Fruit fly (Drosophila melanogaster): Measurements from ENCODE around the gene Ork1.

The Ork1 gene

DNA sequence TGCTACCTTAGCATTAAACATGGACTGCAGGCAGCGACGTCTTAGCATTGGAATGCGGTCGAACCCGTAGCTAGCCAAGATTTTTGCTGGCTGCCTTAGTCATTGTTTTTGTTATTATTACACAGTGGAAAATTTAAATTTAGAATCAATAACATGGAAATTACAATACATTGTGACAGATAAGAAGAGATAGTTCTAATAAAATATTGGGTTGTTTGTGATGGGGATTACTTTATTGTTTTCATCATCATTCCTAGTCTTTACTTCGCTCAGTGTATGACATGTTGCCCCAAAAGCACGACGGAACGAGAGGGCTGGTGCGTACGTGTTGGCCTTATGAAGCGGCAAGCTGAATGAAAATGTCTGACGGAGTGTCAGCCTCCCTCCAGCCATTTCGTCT is 45.5 kb upstream of the Ork1 start (continued):
- TF ChIP-seq CG34224 (GFP tag; IDR thresholded peaks at IDR 0.05; ENCODE audit: partially characterized antibody), result no peak
- peak; percentile 81 for TF ChIP-seq CG12659 (GFP tag; optimal IDR thresholded peaks at IDR 0.05)
- peak; percentile 73 for TF ChIP-seq CG5245 (GFP tag; optimal IDR thresholded peaks at IDR 0.05)
- peak; percentile 71 for TF ChIP-seq Mes4 (GFP tag; optimal IDR thresholded peaks at IDR 0.05)
- peak; percentile 81 for TF ChIP-seq CG6854 (GFP tag; optimal IDR thresholded peaks at IDR 0.05)
- peak; percentile 62 for TF ChIP-seq CG8944 (GFP tag; optimal IDR thresholded peaks at IDR 0.05)
- peak; percentile 83 for TF ChIP-seq salm (tag; optimal IDR thresholded peaks at IDR 0.05)
- TF ChIP-seq Drgx (GFP tag; IDR thresholded peaks at IDR 0.05), result peak; percentile 90
- peak; percentile 76 for TF ChIP-seq B-H1 (GFP tag; IDR thresholded peaks at IDR 0.05)
- TF ChIP-seq CG7372 (GFP tag; IDR thresholded peaks at IDR 0.05), result peak; percentile 67
- peak; percentile 88 for TF ChIP-seq Rfx (GFP tag; IDR thresholded peaks at IDR 0.05)
- TF ChIP-seq vnd (GFP tag; IDR thresholded peaks at IDR 0.05; ENCODE audit: partially characterized antibody), result no peak
- TF ChIP-seq CG17361 (GFP tag; IDR thresholded peaks at IDR 0.05), result peak; percentile 78
- peak; percentile 73 for TF ChIP-seq CHES-1-like (GFP tag; optimal IDR thresholded peaks at IDR 0.05)
- TF ChIP-seq CG7271 (tag; optimal IDR thresholded peaks at IDR 0.05), result peak; percentile 52
- peak; percentile 67 for TF ChIP-seq CG3407 (GFP tag; optimal IDR thresholded peaks at IDR 0.05)
- TF ChIP-seq bab2 (GFP tag; optimal IDR thresholded peaks at IDR 0.05), result peak; percentile 73
- TF ChIP-seq Dek (tag; optimal IDR thresholded peaks at IDR 0.05), result peak; percentile 84
- no peak for TF ChIP-seq Hmx (GFP tag; optimal IDR thresholded peaks at IDR 0.05)
- peak; percentile 78 for TF ChIP-seq CG18262 (tag; optimal IDR thresholded peaks at IDR 0.05)
- TF ChIP-seq crc (GFP tag; optimal IDR thresholded peaks at IDR 0.05), result peak; percentile 72
- peak; percentile 54 for TF ChIP-seq CG15011 (GFP tag; optimal IDR thresholded peaks at IDR 0.05)
- TF ChIP-seq CG10274 (GFP tag; optimal IDR thresholded peaks at IDR 0.05), result peak; percentile 36
- no peak for TF ChIP-seq HLH4C (GFP tag; IDR thresholded peaks at IDR 0.05; ENCODE audit: partially characterized antibody)
- TF ChIP-seq sd (tag; optimal IDR thresholded peaks at IDR 0.05), result peak; percentile 98
- peak; percentile 71 for TF ChIP-seq CG4328 (GFP tag; optimal IDR thresholded peaks at IDR 0.05)
- TF ChIP-seq CG34422 (GFP tag; IDR thresholded peaks at IDR 0.05), result peak; percentile 77
- peak; percentile 85 for TF ChIP-seq CG11695 (GFP tag; IDR thresholded peaks at IDR 0.05)
- peak; percentile 77 for TF ChIP-seq gsb-n (tag; optimal IDR thresholded peaks at IDR 0.05)
- peak; percentile 69; the same call in 1 of the 2 replicates for TF ChIP-seq peb (GFP tag; IDR thresholded peaks at IDR 0.05)
- peak; percentile 85 for TF ChIP-seq phol (tag; optimal IDR thresholded peaks at IDR 0.05)
- TF ChIP-seq gce (GFP tag; IDR thresholded peaks at IDR 0.05), result peak; percentile 84; the same call in 2 of the 3 replicates
- TF ChIP-seq Dll (GFP tag; IDR thresholded peaks at IDR 0.05; ENCODE audit: partially characterized antibody), result no peak
- TF ChIP-seq chn (GFP tag; optimal IDR thresholded peaks at IDR 0.05), result peak; percentile 42
- TF ChIP-seq Gsc (GFP tag; IDR thresholded peaks at IDR 0.05), result peak; percentile 44; the same call in 1 of the 2 replicates
- TF ChIP-seq Doc2 (GFP tag; IDR thresholded peaks at IDR 0.05), result no peak
- TF ChIP-seq nau (GFP tag; optimal IDR thresholded peaks at IDR 0.05), result no peak
- peak; percentile 57 for TF ChIP-seq CG15514 (GFP tag; optimal IDR thresholded peaks at IDR 0.05)
- TF ChIP-seq CG17385 (GFP tag; optimal IDR thresholded peaks at IDR 0.05), result peak; percentile 83
- TF ChIP-seq zfh1 (GFP tag; IDR thresholded peaks at IDR 0.05), result peak; percentile 79
- peak; percentile 96 for TF ChIP-seq Med (GFP tag)
- peak; percentile 91 for TF ChIP-seq Sox102F (GFP tag; optimal IDR thresholded peaks at IDR 0.05)
- TF ChIP-seq Meics (GFP tag; optimal IDR thresholded peaks at IDR 0.05), result peak; percentile 82
- no peak for TF ChIP-seq hth (optimal IDR thresholded peaks at IDR 0.05)
- peak; percentile 83 to 86 for TF ChIP-seq dpn (GFP tag; optimal IDR thresholded peaks at IDR 0.05)
- TF ChIP-seq CG6791 (GFP tag; IDR thresholded peaks at IDR 0.05; ENCODE audit: partially characterized antibody), result no peak
- peak in 1 of 2 experiments; percentile 80 for TF ChIP-seq Eip74EF (GFP tag; optimal IDR thresholded peaks at IDR 0.05)
- peak; percentile 92 for TF ChIP-seq CG2678 (tag; optimal IDR thresholded peaks at IDR 0.05)
- TF ChIP-seq CG1233 (GFP tag; optimal IDR thresholded peaks at IDR 0.05), result peak; percentile 78
- peak; percentile 74 for TF ChIP-seq CG32767 (GFP tag; IDR thresholded peaks at IDR 0.05)

Measured in whole organism, embryonic.